Fruit fly (Drosophila melanogaster): ENCODE measurements around the gene Mfe2.

DNA sequence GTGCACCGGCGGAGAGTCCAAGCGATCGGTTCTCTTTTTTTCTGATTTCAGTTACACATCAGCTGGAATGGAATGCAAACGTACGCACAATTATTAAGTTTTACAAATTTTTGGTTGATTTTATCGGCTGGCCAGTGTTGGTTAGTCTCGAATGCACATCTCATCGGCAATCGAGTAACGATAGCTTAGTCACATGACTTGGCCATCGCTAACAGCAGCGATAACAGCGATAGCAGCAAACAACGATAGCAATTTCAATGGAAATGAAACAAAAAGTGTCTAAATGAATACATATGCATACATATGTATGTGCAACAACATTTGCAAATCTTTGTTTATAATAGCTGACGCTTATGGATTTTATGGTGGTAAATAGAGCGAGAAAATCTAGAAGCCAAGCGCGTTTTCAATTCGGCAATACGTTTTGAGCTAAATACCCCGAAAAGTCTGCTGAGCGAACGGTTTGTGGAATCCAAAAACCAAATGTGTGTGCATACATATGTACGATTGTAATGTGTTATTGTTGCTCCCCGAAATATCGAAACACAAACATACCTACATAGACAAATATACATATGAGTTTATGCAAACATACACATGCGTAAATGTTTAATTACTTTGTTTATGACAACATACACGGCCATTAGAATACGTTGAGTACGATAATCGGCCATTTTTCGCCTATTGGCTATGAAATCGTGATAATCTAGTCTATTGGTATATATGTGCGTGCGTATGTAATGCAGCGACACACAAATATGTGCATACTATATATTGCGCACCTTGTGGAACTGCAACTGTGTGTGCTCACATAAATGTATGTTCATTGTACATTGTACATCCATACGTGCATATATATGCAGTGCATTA lies 25.9 kb downstream of the Mfe2 start, which contains the start of gene CG3632:
- TF ChIP-seq eg (GFP tag; IDR thresholded peaks at IDR 0.05) = no peak
- peak; percentile 57 for TF ChIP-seq Sox14 (GFP tag; optimal IDR thresholded peaks at IDR 0.05)
- peak; percentile 36 for TF ChIP-seq Blimp-1 (GFP tag; optimal IDR thresholded peaks at IDR 0.05)
- no peak for TF ChIP-seq Met (GFP tag; optimal IDR thresholded peaks at IDR 0.05)
- no peak for TF ChIP-seq CG9139 (GFP tag; optimal IDR thresholded peaks at IDR 0.05)
- no peak for TF ChIP-seq Sox15 (GFP tag; optimal IDR thresholded peaks at IDR 0.05)
- TF ChIP-seq lz (GFP tag; optimal IDR thresholded peaks at IDR 0.05) = peak; percentile 36
